Fruit fly (Drosophila melanogaster) Kc167 (cell line): ENCODE data around the gene Csp.

Source experiments
- Myc ChIP-seq: fragments of >200 bp; optimal IDR thresholded peaks from 2 replicates; lab custom pipeline; 2017; ENCODE audit warnings: missing external identifiers
- Sin3A ChIP-seq: fragments of >200 bp; optimal IDR thresholded peaks from 2 replicates; lab custom pipeline; 2018; ENCODE audit warnings: missing external identifiers
- h ChIP-seq: fragments of >200 bp; optimal IDR thresholded peaks from 3 replicates; lab custom pipeline; 2018; ENCODE audit warnings: missing external identifiers
- insv ChIP-seq: fragments of >200 bp; optimal IDR thresholded peaks from 3 replicates; lab custom pipeline; 2018; ENCODE audit warnings: missing external identifiers
- psq ChIP-seq: fragments of >200 bp; optimal IDR thresholded peaks from 2 replicates; lab custom pipeline; 2017; ENCODE audit warnings: missing external identifiers
- ttk ChIP-seq: sonication (Bioruptor generic); optimal IDR thresholded peaks from 2 replicates; lab custom pipeline; 2017; ENCODE audit warnings: missing external identifiers

Csp gene

DNA sequence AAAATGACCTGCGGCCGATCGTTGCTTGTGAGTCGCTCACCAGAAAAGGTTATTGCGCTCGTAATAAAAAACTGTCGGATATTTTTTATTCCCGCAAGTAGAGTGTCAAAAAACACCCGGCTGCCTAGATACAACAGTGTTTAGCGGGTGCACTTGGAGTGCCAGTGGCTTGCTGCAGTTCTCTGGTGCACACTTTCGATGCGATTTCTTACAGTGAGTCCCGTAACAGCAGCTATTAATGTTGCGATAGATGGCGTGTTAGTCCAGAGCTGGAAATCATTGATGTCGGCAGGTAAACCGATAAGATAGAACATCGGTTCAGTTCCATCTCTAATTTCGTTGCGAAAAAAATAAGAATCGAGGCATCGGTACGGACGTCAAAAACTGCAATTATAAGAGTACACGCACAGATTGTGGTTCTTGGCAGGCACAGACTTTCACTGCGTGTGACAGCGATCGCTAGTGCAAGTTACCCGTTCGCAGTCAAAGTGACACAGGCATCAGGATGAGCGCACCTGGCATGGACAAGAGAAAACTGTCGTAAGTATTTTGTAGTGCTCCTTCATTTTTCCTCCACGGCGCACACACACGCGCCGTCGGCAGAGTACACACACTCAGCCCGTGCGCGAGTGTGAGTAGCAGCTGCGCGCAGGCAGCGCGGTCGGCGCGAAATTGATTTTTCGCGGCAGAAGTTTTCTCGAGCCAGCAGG lies at the start of gene Csp:
Gene Csp (plus strand): TSS at position 135 of the 710 bp plus-strand sequence.
- TF ChIP-seq h (lab: Kevin White, UChicago) (no peak), Sin3A (lab: Kevin White, UChicago) (no peak), Myc (lab: Kevin White, UChicago) (no peak), psq (lab: Kevin White, UChicago) (no peak), ttk (no peak), insv (lab: Kevin White, UChicago) (no peak)

DNA sequence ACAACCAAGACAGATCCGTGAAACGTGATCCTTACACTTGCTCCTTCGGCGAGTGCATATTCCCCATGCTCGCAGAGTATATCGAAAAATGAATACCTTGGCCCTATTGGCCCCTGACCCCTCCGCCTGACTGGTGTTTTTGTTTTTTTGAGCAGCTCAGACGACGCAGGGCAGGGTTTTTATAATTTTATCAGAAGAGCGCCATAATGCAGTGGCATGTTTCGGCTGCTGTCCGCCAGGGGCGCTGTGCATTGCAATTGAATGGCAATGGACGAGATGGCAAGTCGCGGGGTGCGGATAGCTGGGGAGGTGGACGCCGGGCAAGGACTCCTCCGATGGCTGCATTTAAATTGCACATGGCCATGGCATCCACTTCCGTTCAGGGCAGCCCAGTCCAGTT lies 44.1 kb upstream of the Csp start:
- no peak for TF ChIP-seq Sin3A (lab: Kevin White, UChicago)
- TF ChIP-seq h (lab: Kevin White, UChicago), result no peak
- TF ChIP-seq psq (lab: Kevin White, UChicago), result no peak
- TF ChIP-seq Myc (lab: Kevin White, UChicago), result no peak
- no peak for TF ChIP-seq ttk
- TF ChIP-seq insv (lab: Kevin White, UChicago), result no peak

DNA sequence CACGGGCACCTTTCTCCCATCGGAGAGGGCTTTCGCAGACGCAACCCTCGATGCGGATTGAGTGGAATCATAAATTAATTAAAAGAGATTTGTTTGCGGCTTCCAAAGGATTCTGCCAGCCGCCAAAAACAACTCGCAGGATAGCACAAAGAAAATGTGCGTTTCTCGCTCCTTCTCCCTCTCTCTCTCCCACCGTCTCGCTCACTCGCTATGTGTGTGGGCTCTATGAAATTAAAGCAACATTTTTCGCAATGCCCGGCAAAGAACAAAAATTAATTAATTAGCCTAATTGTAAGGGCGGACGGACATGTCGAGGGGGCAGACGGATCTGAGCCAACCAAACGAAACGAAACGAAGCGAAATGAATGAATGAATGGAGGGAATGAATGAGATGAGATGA lies 29.5 kb upstream of the Csp start:
- TF ChIP-seq ttk (no peak), Sin3A (lab: Kevin White, UChicago) (no peak), Myc (lab: Kevin White, UChicago) (no peak), psq (lab: Kevin White, UChicago) (no peak), h (lab: Kevin White, UChicago) (no peak), insv (lab: Kevin White, UChicago) (no peak)

DNA sequence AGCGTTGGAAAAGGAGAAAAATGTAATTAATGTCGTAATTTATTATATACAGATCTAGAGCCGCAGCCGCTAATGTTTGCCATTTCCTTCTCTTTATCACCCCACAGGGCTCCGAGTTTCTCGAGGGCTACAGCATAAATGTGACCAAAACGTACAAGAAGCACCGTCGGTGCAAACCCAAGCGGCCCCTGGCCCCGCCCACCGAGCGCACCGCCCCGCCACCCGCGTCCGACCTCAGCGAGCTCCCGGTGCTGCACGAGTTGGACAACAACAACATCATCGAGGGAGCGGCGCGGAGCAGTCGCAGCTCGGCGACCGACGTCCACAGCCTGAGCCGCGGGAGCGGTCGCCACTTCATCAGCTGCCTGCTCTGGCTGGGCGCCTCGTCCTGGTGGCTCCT lies 24.9 kb upstream of the Csp start:
- no peak for TF ChIP-seq insv (lab: Kevin White, UChicago)
- TF ChIP-seq Sin3A (lab: Kevin White, UChicago), result no peak
- no peak for TF ChIP-seq psq (lab: Kevin White, UChicago)
- no peak for TF ChIP-seq ttk
- TF ChIP-seq Myc (lab: Kevin White, UChicago), result no peak
- no peak for TF ChIP-seq h (lab: Kevin White, UChicago)

DNA sequence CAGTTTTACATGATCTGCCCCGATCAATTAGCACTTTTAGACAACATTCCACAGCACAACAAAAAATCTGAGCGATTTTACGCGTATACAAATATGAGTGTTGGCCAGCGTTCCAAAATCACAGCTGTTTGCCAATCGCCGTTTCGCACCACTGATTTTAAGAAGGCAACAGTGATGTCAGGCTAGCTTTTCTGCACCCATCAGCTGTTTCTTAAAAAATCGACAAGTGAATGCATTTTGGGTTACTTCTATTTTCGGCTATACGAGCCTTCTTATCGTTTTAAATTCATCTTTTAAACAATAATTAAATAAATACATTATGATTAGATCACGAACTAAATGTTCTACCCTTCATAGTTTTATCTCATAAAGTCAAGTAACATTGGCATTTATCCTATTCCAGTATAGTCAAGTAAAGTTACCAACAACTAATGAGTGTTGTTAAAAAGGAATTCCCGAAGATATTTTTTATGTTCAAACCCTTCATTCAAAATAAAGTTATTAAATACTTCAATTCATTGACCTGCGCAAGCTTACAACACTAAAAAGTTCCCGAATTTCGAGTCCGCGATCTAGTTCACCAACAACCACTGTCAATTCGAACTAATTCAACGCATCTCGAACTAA lies 4.3 kb upstream of the Csp start, which contains the start of the genes Rich and Ddx1:
Gene Rich (minus strand): TSS at position 125 of the 627 bp plus-strand sequence.
Gene Ddx1 (plus strand): TSS at position 573 of the 627 bp plus-strand sequence.
- no peak for TF ChIP-seq Sin3A (lab: Kevin White, UChicago)
- no peak for TF ChIP-seq psq (lab: Kevin White, UChicago)
- TF ChIP-seq h (lab: Kevin White, UChicago), result no peak
- no peak for TF ChIP-seq insv (lab: Kevin White, UChicago)
- no peak for TF ChIP-seq ttk
- no peak for TF ChIP-seq Myc (lab: Kevin White, UChicago)

DNA sequence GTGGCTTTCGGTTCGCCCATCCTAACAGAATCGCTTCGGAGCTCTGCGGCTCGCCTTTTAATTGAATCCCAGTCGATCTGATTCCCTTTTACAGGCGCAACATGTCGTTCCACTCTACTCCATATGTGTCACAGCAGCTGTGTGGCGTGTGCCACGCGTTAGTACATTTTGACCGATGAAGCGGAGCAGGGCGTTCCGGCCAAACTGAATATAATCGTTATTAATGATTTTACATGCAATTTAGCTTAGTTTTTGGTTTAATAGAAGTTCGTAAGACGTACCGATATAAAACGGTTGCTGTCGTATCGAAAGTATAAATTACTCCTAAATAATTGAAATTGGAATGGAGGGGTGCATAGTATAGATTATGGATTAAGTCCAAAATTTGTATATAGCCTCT lies 647 bp upstream of the Csp start, which contains the start of gene CG11523:
Gene CG11523 (minus strand): TSS at position 145 of the 400 bp plus-strand sequence.
- TF ChIP-seq ttk (no peak), Myc (lab: Kevin White, UChicago) (no peak), h (lab: Kevin White, UChicago) (no peak), Sin3A (lab: Kevin White, UChicago) (no peak), psq (lab: Kevin White, UChicago) (no peak)

DNA sequence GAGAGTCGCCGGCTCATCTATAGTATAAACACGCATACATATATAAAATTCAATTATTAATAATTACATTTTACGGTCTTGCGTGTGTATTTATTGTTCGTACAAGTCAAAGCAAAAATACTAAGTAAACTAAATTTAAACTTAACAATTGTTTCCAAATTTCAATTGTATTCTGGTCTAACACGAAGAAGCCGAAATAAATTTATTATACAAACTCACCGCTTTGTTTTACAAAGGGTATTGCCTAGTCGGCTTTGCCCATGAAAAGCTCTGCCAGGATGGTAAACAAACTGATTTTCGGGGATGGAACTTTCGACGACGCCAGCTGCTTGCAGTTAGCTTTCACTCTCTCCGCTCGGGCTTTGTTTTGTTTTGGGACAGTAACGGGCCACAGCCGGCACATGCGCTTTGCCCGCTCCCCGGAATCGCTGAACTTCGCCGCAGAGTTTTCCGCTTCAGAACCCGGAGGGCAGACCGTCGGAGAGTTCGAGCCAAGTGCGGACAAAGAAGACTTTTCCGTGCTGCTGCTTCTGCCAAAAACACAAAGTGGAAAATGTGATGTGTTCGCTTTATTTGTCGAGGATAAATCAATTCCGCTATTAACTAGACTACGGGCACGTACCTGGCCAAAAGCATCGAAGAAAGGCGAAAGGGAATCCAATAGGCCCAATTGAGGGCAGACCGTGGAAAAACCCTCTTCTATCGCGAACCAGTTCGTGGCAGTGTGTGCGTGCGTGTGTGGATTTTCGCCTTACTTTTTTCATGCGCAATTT lies 6.5 kb downstream of the Csp start, which contains the start of gene Srpk79D:
Gene Srpk79D (plus strand): TSS at position 457 of the 773 bp plus-strand sequence.
- TF ChIP-seq Sin3A (lab: Kevin White, UChicago) (no peak), insv (lab: Kevin White, UChicago) (no peak), psq (lab: Kevin White, UChicago) (no peak), h (lab: Kevin White, UChicago) (no peak), Myc (lab: Kevin White, UChicago) (no peak), ttk (no peak)

DNA sequence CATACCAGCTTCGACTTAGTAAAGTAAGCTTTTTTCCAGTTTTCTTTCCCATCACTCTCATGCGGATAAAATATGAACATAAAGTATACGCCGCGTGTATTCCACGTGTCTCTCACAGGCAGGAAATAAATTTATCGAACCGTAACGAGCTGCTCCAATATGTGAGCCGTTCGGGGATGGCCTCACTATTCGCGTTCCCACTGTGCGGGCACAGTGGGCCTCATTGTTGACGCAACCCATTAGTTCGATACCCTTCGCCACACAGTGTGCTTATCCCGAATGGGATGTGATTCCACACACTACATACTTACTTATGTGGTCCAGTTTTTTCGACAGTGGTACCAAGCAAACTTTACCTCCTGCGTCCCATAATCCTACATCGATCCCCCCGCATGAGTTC lies 8.8 kb downstream of the Csp start:
- no peak for TF ChIP-seq psq (lab: Kevin White, UChicago)
- TF ChIP-seq h (lab: Kevin White, UChicago), result no peak
- no peak for TF ChIP-seq ttk
- TF ChIP-seq Sin3A (lab: Kevin White, UChicago), result no peak
- no peak for TF ChIP-seq Myc (lab: Kevin White, UChicago)
- TF ChIP-seq insv (lab: Kevin White, UChicago), result no peak

DNA sequence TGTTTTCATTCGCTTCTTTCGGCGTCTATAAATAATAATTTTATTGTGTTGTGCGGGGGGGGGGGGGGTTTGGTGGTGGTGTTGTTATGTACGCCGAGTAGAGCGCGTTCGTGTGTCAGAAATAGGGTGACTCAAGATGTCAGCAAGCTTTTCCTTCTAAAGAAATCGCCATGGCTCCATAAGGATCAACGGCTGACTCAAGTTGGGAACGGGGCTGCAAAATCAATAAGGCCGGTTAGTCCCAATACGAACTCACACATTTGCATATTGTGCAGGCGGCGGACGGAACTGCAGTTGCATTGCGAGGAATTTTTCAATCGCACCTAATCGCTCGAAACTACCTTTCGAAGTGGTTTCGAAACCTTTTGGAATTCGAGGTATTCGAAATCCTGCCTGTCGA lies 9.4 kb downstream of the Csp start:
- TF ChIP-seq Sin3A (lab: Kevin White, UChicago) (no peak), ttk (no peak), insv (lab: Kevin White, UChicago) (no peak), psq (lab: Kevin White, UChicago) (no peak), h (lab: Kevin White, UChicago) (no peak), Myc (lab: Kevin White, UChicago) (no peak)

DNA sequence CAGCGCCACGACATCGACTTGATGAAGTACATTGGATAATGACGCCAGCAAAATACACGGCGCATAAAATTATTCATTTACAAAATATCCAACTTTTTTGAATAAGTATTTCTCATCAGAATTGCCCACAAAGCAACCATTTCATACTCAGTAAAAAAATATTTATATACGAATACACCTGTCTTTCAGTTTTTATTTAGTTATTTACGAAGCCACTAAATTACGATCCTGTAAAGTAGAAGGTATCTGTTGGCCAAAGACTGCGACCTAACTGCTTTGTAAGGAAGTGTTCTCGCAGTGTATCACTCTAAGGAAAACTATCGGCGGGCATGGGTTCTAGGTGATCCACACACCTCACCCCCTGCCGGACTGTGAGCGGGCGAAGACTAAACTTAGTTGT lies 10.0 kb downstream of the Csp start:
- TF ChIP-seq h (lab: Kevin White, UChicago) (no peak), Sin3A (lab: Kevin White, UChicago) (no peak), psq (lab: Kevin White, UChicago) (no peak), Myc (lab: Kevin White, UChicago) (no peak), insv (lab: Kevin White, UChicago) (no peak), ttk (no peak)
